Fruit fly (Drosophila melanogaster) whole organism, pupa: ENCODE data around the gene Or88a.

ENCODE experiments used
- CG10348 ChIP-seq: fragments of 200-800 bp; sonication (Bioruptor generic); IDR thresholded peaks from 2 replicates; pipeline ENCODE4 v1.3.6; 2022; ENCODE audit warnings: missing biosample characterization, missing genetic modification characterization
- CG12605 ChIP-seq: fragments of 200-800 bp; sonication (Bioruptor generic); IDR thresholded peaks from 2 replicates; pipeline ENCODE4 v1.3.6; 2022; ENCODE audit warnings: missing biosample characterization, missing genetic modification characterization
- CG13204 ChIP-seq: fragments of 200-800 bp; sonication (Bioruptor generic); optimal IDR thresholded peaks from 2 replicates; lab custom pipeline; 2018; ENCODE audit warnings: missing biosample characterization, mild to moderate bottlenecking, missing genetic modification characterization, moderate library complexity
- CG14655 ChIP-seq: fragments of 200-800 bp; sonication (Bioruptor generic); optimal IDR thresholded peaks from 3 replicates; lab custom pipeline; 2017; ENCODE audit warnings: mild to moderate bottlenecking, missing biosample characterization, missing genetic modification reagents, missing genetic modification characterization
- CG15710 ChIP-seq: fragments of 200-800 bp; sonication (Bioruptor generic); optimal IDR thresholded peaks from 2 replicates; lab custom pipeline; 2018; ENCODE audit warnings: missing biosample characterization, mild to moderate bottlenecking, missing genetic modification characterization, moderate library complexity
- CG17806 ChIP-seq: fragments of 200-800 bp; sonication (Bioruptor generic); optimal IDR thresholded peaks from 2 replicates; lab custom pipeline; 2018; ENCODE audit warnings: missing biosample characterization, mild to moderate bottlenecking, missing genetic modification characterization, moderate library complexity
- CG32121 ChIP-seq: fragments of 200-800 bp; sonication (Bioruptor generic); IDR thresholded peaks from 2 replicates; pipeline ENCODE4 v1.3.6; 2022; ENCODE audit warnings: missing biosample characterization, missing genetic modification characterization
- CG34367 ChIP-seq: fragments of 200-800 bp; sonication (Bioruptor generic); optimal IDR thresholded peaks from 2 replicates; lab custom pipeline; 2018; ENCODE audit warnings: missing biosample characterization, mild to moderate bottlenecking, missing genetic modification characterization
- CG4496 ChIP-seq: fragments of 200-800 bp; sonication (Bioruptor generic); IDR thresholded peaks from 3 replicates; pipeline ENCODE4 v1.3.6; 2022; ENCODE audit warnings: missing biosample characterization, missing genetic modification characterization
- CG8159 ChIP-seq: fragments of 200-800 bp; sonication (Bioruptor generic); optimal IDR thresholded peaks from 3 replicates; lab custom pipeline; 2018; ENCODE audit warnings: missing biosample characterization, mild to moderate bottlenecking, missing genetic modification characterization, moderate library complexity
- CG8301 ChIP-seq: fragments of 200-800 bp; sonication (Bioruptor generic); optimal IDR thresholded peaks from 2 replicates; lab custom pipeline; 2018; ENCODE audit warnings: missing biosample characterization, mild to moderate bottlenecking, missing genetic modification characterization
- CG9948 ChIP-seq: fragments of 200-800 bp; sonication (Bioruptor generic); optimal IDR thresholded peaks from 2 replicates; lab custom pipeline; 2018; ENCODE audit warnings: missing biosample characterization, mild to moderate bottlenecking, missing genetic modification characterization, moderate library complexity
- D1 ChIP-seq: fragments of 200-800 bp; sonication (Bioruptor generic); optimal IDR thresholded peaks from 2 replicates; lab custom pipeline; 2018; ENCODE audit warnings: missing biosample characterization, mild to moderate bottlenecking, missing genetic modification characterization, moderate library complexity
- EcR ChIP-seq: fragments of 200-800 bp; sonication (Bioruptor generic); optimal IDR thresholded peaks from 3 replicates; lab custom pipeline; 2019; ENCODE audit warnings: missing biosample characterization, missing genetic modification characterization, mild to moderate bottlenecking, moderate library complexity, missing genetic modification reagents
- Ets98B ChIP-seq: fragments of 200-800 bp; sonication (Bioruptor generic); IDR thresholded peaks from 2 replicates; pipeline ENCODE4 v1.3.6; 2022; ENCODE audit warnings: missing biosample characterization, missing genetic modification characterization
- Pif1A ChIP-seq: fragments of 200-800 bp; sonication (Bioruptor generic); optimal IDR thresholded peaks from 3 replicates; lab custom pipeline; 2016; ENCODE audit warnings: missing biosample characterization, missing genetic modification characterization
- Pif1B ChIP-seq: fragments of 200-800 bp; sonication (Bioruptor generic); optimal IDR thresholded peaks from 3 replicates; lab custom pipeline; 2016; ENCODE audit warnings: missing biosample characterization, missing genetic modification characterization
- Snoo ChIP-seq: fragments of 200-800 bp; sonication (Bioruptor generic); optimal IDR thresholded peaks from 3 replicates; lab custom pipeline; 2017; ENCODE audit warnings: missing biosample characterization, mild to moderate bottlenecking, missing genetic modification characterization, inconsistent platforms
- fd96Ca ChIP-seq: fragments of 200-800 bp; sonication (Bioruptor generic); IDR thresholded peaks from 3 replicates; pipeline ENCODE4 v1.3.6; 2022; ENCODE audit warnings: missing biosample characterization, missing genetic modification characterization
- gl ChIP-seq: fragments of 200-800 bp; sonication (Bioruptor generic); optimal IDR thresholded peaks from 2 replicates; lab custom pipeline; 2018; ENCODE audit warnings: missing biosample characterization, mild to moderate bottlenecking, missing genetic modification characterization
- rn ChIP-seq: fragments of 200-800 bp; sonication (Bioruptor generic); IDR thresholded peaks from 2 replicates; pipeline ENCODE4 v1.3.6; 2022; ENCODE audit warnings: missing biosample characterization, missing genetic modification characterization

Gene Or88a

DNA sequence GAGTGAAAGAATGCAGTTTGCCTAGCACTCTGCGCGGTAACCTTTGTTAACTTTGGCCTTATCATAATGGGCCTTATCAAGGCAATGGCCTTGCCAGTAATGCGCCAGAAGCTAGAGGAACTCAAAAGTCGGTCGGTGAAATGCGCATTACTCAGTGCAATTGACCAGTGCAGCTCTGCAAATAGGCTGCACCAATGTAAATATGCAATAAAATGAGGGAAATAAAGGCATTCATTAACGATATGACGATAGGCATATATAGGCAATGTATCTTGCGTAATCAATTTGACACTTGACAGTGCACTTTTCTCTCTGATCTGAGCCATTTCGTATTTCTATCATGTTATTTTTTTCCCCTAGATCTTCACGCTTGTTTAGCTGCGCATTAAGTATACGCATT is 39.1 kb upstream of the Or88a start:
- peak; percentile 25 for TF ChIP-seq Pif1A (GFP tag; lab: Kevin White, UChicago)
- no peak for TF ChIP-seq EcR (GFP tag; lab: Kevin White, UChicago)
- TF ChIP-seq CG15710 (tag; lab: Kevin White, UChicago): no peak
- peak; percentile 23 for TF ChIP-seq gl (tag; lab: Kevin White, UChicago)
- TF ChIP-seq Pif1B (GFP tag; lab: Kevin White, UChicago): peak; percentile 24
- TF ChIP-seq, all 21 proteins: peak for 3

DNA sequence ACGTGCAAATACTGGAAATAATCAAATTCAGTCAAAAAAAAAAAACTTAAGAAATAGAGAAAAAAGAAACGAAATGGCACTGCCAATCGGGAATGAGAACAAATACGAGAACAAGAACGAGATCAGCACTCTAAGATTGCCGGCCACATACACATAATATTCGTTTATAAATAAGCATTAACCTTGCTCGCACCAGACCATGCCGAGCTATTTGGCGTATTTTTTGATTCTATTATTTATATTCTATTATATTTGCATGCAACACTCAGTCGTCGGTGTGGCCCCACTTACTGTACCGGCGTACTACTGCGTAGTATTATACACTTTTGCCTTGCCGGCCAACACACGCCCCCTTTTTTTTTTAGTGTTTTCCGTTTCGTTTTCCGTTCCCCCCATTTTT is 38.6 kb upstream of the Or88a start:
- TF ChIP-seq Pif1B (GFP tag; lab: Kevin White, UChicago): no peak
- TF ChIP-seq EcR (GFP tag; lab: Kevin White, UChicago): no peak
- 0 out of 3 replicates have a peak, but pooled peaks have one; percentile 40 for TF ChIP-seq CG4496 (GFP tag; lab: Robert Waterston, UW)
- TF ChIP-seq CG32121: peak; percentile 19; the same call in 1 of the 2 replicates
- no peak for TF ChIP-seq CG8159 (tag; lab: Kevin White, UChicago)

DNA sequence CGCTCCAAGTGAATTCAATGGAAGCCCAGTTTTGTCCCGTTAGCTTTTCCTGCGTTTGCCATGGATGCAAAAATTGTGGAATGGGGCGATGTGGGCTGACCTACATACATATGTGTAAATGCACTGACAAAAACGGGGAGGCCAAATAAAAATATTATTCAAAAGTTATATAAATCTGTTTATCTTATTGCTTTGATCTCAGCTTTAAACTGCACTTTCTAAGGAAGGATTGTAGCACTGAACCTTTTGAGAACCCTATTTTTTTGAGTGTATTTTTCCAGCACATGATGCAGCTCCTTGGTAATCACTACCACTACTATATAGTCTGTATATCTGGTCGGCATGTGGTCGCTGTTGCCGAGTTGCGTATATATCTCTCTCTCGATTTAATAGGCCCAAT is 32.2 kb upstream of the Or88a start:
- TF ChIP-seq Ets98B (GFP tag; lab: Robert Waterston, UW) (no peak), CG15710 (tag; lab: Kevin White, UChicago) (peak; percentile 58), CG4496 (GFP tag; lab: Robert Waterston, UW) (peak; percentile 85), CG10348 (GFP tag; lab: Robert Waterston, UW) (no peak), EcR (GFP tag; lab: Kevin White, UChicago) (no peak), fd96Ca (no peak), CG17806 (tag; lab: Kevin White, UChicago) (peak; percentile 72), CG12605 (GFP tag; lab: Robert Waterston, UW) (0 out of 2 replicates have a peak, but pooled peaks have one; percentile 26), Pif1B (GFP tag; lab: Kevin White, UChicago) (peak; percentile 41), rn (no peak), CG8159 (tag; lab: Kevin White, UChicago) (peak; percentile 71), gl (tag; lab: Kevin White, UChicago) (no peak), CG14655 (GFP tag; lab: Kevin White, UChicago) (peak; percentile 55), CG32121 (peak; percentile 54; the same call in 1 of the 2 replicates), Snoo (tag; lab: Kevin White, UChicago) (peak; percentile 21), CG34367 (tag; lab: Kevin White, UChicago) (peak; percentile 13), D1 (tag; lab: Kevin White, UChicago) (peak; percentile 36), CG13204 (GFP tag; lab: Kevin White, UChicago) (no peak), CG8301 (tag; lab: Kevin White, UChicago) (peak; percentile 68), CG9948 (tag; lab: Kevin White, UChicago) (peak; percentile 39), Pif1A (GFP tag; lab: Kevin White, UChicago) (peak; percentile 43)
- TF ChIP-seq, all 21 proteins: peak for 14

DNA sequence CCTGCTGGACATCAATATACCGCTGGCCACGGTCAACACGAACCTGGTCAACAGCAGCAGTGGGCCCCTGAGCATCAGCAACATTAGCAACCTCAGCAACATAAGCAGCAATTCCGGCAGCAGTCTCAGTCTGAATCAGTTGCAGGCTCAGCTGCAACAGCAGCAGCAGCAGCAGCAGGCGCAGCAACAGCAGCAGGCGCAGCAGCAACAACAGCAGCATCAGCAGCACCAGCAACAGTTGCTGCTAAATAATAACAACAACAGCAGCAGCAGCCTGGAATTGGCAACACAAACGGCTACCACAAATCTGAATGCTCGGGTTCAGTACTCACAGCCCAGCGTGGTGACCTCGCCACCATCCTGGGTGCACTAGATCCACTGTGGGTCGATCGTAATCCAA is 27.7 kb upstream of the Or88a start:
- no peak for TF ChIP-seq CG10348 (GFP tag; lab: Robert Waterston, UW)
- TF ChIP-seq CG13204 (GFP tag; lab: Kevin White, UChicago): no peak
- no peak for TF ChIP-seq Pif1A (GFP tag; lab: Kevin White, UChicago)

DNA sequence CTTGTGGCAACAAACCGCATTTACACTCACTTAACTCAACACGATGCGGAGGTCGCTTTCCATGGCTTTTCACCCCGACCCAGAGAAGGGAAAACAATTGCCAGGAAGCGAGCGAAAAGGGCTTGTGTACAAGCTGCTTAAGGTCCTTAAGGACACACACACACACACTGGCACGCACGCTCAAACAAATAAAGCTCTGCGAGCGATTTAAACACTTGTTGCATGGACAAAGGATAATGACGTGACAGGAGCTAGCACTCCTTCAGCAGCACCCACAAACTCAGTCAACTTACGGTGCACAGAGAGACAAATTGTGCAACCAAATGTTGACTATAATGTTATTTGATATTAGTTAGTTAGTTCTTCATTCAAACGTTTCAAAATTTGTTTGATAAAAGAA is 23.7 kb upstream of the Or88a start:
- TF ChIP-seq rn (no peak), CG8159 (tag; lab: Kevin White, UChicago) (peak; percentile 20), CG8301 (tag; lab: Kevin White, UChicago) (no peak), D1 (tag; lab: Kevin White, UChicago) (no peak), CG9948 (tag; lab: Kevin White, UChicago) (no peak)

DNA sequence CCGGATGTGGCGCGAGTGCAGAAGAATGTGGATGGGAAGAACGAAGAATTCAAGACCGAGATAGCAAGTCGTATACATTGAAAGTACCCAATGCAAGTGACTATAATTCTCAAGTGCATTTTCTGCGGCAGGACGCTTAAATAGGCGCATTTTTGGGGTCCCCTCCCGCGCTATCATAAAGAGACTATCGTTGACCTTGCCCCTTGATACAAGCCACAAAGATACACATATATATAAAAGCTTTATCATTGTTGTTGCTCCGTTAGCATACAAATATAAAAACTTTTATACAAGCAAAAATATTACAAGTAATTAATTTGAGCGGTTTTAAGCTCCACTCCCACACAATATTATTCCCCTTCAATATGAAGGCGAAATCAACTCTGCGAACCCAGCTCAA is 21.1 kb upstream of the Or88a start:
- TF ChIP-seq rn (no peak), CG13204 (GFP tag; lab: Kevin White, UChicago) (no peak), Pif1A (GFP tag; lab: Kevin White, UChicago) (no peak), CG8159 (tag; lab: Kevin White, UChicago) (no peak), EcR (GFP tag; lab: Kevin White, UChicago) (peak; percentile 78), CG15710 (tag; lab: Kevin White, UChicago) (no peak), CG32121 (no peak)

DNA sequence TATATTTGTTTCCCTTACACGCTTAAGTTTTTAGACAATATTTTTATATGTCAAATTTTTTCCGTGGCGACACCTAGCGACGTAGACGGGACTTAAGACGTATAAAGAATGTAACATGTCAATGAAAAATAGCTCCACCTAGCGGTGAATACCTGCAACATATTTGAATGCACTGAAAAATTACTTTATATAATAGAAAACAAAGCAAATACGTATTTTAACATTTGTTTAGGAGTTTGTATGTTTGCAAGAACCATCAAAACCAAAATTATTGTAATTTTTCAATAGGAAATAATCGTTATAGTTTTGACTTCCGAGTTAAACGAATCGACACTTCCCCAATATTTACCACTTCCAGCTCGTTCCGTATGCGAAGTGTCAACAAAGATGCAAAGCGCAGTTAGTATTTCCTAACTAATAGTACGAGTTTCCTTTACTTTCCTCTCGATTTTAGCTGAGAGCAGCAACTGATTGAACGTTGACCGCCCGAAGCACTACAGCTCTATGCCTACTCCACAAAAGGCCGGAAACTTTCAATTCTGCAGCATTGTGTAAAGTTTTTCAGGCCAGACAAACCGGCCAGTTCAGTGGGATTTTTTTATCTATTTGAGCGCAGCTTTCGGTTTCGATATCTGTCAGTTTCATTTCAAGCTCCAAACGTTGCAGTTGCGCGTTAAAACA is 20.2 kb upstream of the Or88a start, which contains the start of gene Npc2b:
Npc2b (plus strand) TSS at position 631 of the 681 bp plus-strand sequence.
- peak; percentile 34 for TF ChIP-seq Pif1A (GFP tag; lab: Kevin White, UChicago)
- TF ChIP-seq CG9948 (tag; lab: Kevin White, UChicago): peak; percentile 22
- no peak for TF ChIP-seq CG4496 (GFP tag; lab: Robert Waterston, UW)
- TF ChIP-seq fd96Ca: no peak
- peak; percentile 40 for TF ChIP-seq CG8159 (tag; lab: Kevin White, UChicago)
- TF ChIP-seq EcR (GFP tag; lab: Kevin White, UChicago): no peak
- TF ChIP-seq gl (tag; lab: Kevin White, UChicago): no peak
- no peak for TF ChIP-seq CG13204 (GFP tag; lab: Kevin White, UChicago)
- peak; percentile 60 for TF ChIP-seq CG8301 (tag; lab: Kevin White, UChicago)
- TF ChIP-seq Snoo (tag; lab: Kevin White, UChicago): peak; percentile 15
- no peak for TF ChIP-seq rn
- no peak for TF ChIP-seq CG15710 (tag; lab: Kevin White, UChicago)
- peak; percentile 30 for TF ChIP-seq Pif1B (GFP tag; lab: Kevin White, UChicago)
- TF ChIP-seq D1 (tag; lab: Kevin White, UChicago): peak; percentile 75
- TF ChIP-seq Ets98B (GFP tag; lab: Robert Waterston, UW): no peak
- no peak for TF ChIP-seq CG10348 (GFP tag; lab: Robert Waterston, UW)
- no peak for TF ChIP-seq CG12605 (GFP tag; lab: Robert Waterston, UW)
- TF ChIP-seq CG32121: no peak
- peak; percentile 52 for TF ChIP-seq CG17806 (tag; lab: Kevin White, UChicago)
- TF ChIP-seq CG34367 (tag; lab: Kevin White, UChicago): peak; percentile 24
- TF ChIP-seq CG14655 (GFP tag; lab: Kevin White, UChicago): peak; percentile 36
